Fruit fly (Drosophila melanogaster) whole organism, pupa: ENCODE measurements around the gene Cpr35B.

ENCODE experiments used
- CG10348 ChIP-seq: fragments of 200-800 bp; sonication (Bioruptor generic); IDR thresholded peaks from 2 replicates; pipeline ENCODE4 v1.3.6; 2022; ENCODE audit warnings: missing biosample characterization, missing genetic modification characterization
- CG13204 ChIP-seq: fragments of 200-800 bp; sonication (Bioruptor generic); optimal IDR thresholded peaks from 2 replicates; lab custom pipeline; 2018; ENCODE audit warnings: missing biosample characterization, mild to moderate bottlenecking, missing genetic modification characterization, moderate library complexity
- CG14655 ChIP-seq: fragments of 200-800 bp; sonication (Bioruptor generic); optimal IDR thresholded peaks from 3 replicates; lab custom pipeline; 2017; ENCODE audit warnings: mild to moderate bottlenecking, missing biosample characterization, missing genetic modification reagents, missing genetic modification characterization
- CG15710 ChIP-seq: fragments of 200-800 bp; sonication (Bioruptor generic); optimal IDR thresholded peaks from 2 replicates; lab custom pipeline; 2018; ENCODE audit warnings: missing biosample characterization, mild to moderate bottlenecking, missing genetic modification characterization, moderate library complexity
- CG17806 ChIP-seq: fragments of 200-800 bp; sonication (Bioruptor generic); optimal IDR thresholded peaks from 2 replicates; lab custom pipeline; 2018; ENCODE audit warnings: missing biosample characterization, mild to moderate bottlenecking, missing genetic modification characterization, moderate library complexity
- CG34367 ChIP-seq: fragments of 200-800 bp; sonication (Bioruptor generic); optimal IDR thresholded peaks from 2 replicates; lab custom pipeline; 2018; ENCODE audit warnings: missing biosample characterization, mild to moderate bottlenecking, missing genetic modification characterization
- CG9948 ChIP-seq: fragments of 200-800 bp; sonication (Bioruptor generic); optimal IDR thresholded peaks from 2 replicates; lab custom pipeline; 2018; ENCODE audit warnings: missing biosample characterization, mild to moderate bottlenecking, missing genetic modification characterization, moderate library complexity
- D1 ChIP-seq: fragments of 200-800 bp; sonication (Bioruptor generic); optimal IDR thresholded peaks from 2 replicates; lab custom pipeline; 2018; ENCODE audit warnings: missing biosample characterization, mild to moderate bottlenecking, missing genetic modification characterization, moderate library complexity
- EcR ChIP-seq: fragments of 200-800 bp; sonication (Bioruptor generic); optimal IDR thresholded peaks from 3 replicates; lab custom pipeline; 2019; ENCODE audit warnings: missing biosample characterization, missing genetic modification characterization, mild to moderate bottlenecking, moderate library complexity, missing genetic modification reagents
- fd96Ca ChIP-seq: fragments of 200-800 bp; sonication (Bioruptor generic); IDR thresholded peaks from 3 replicates; pipeline ENCODE4 v1.3.6; 2022; ENCODE audit warnings: missing biosample characterization, missing genetic modification characterization

- TF ChIP-seq CG17806 (tag; lab: Kevin White, UChicago) (no peak), fd96Ca (GFP tag; lab: Robert Waterston, UW) (no peak), CG15710 (tag; lab: Kevin White, UChicago) (no peak), CG9948 (tag; lab: Kevin White, UChicago) (no peak), CG13204 (GFP tag; lab: Kevin White, UChicago) (no peak), CG10348 (GFP tag; lab: Robert Waterston, UW) (no peak), CG14655 (no peak), D1 (tag; lab: Kevin White, UChicago) (no peak), EcR (GFP tag; lab: Kevin White, UChicago) (no peak), CG34367 (tag; lab: Kevin White, UChicago) (no peak)
Measured at dm6 chr2L:14381881-14382280, 43.1 kb downstream of the Cpr35B start.
